Fruit fly (Drosophila melanogaster) whole organism, embryonic: ENCODE measurements around the gene CG11458.
A peak's percentile ranks its signal among the peaks of the same experiment; 100 is the strongest.

Experiments
- Awh ChIP-seq: fragments of 200-800 bp; sonication (Bioruptor generic); IDR thresholded peaks from 2 replicates; pipeline ENCODE4, ENCODE4 v1.3.6; 2022; ENCODE audit warnings: missing biosample characterization, missing genetic modification characterization
- Blimp-1 ChIP-seq: fragments of 200-800 bp; sonication (Bioruptor generic); optimal IDR thresholded peaks from 3 replicates; lab custom pipeline; 2018; ENCODE audit warnings: missing biosample characterization, missing genetic modification characterization, mild to moderate bottlenecking, moderate library complexity, missing genetic modification reagents
- Bteb2 ChIP-seq: fragments of 200-800 bp; sonication (Bioruptor generic); optimal IDR thresholded peaks from 2 replicates; lab custom pipeline; 2016; ENCODE audit warnings: missing biosample characterization, missing genetic modification characterization
- CG10321 ChIP-seq: fragments of 200-800 bp; sonication (Bioruptor generic); IDR thresholded peaks from 2 replicates; pipeline ENCODE4 v1.3.6; 2022; ENCODE audit warnings: missing biosample characterization, missing genetic modification characterization
- CG10565 ChIP-seq: fragments of 200-800 bp; sonication (Bioruptor generic); optimal IDR thresholded peaks from 3 replicates; lab custom pipeline; 2016; ENCODE audit warnings: missing biosample characterization, mild to moderate bottlenecking, missing genetic modification characterization
- CG12659 ChIP-seq: fragments of 200-800 bp; sonication (Bioruptor generic); optimal IDR thresholded peaks from 3 replicates; lab custom pipeline; 2017; ENCODE audit warnings: mild to moderate bottlenecking, missing biosample characterization, missing genetic modification reagents, missing genetic modification characterization
- CG12942 ChIP-seq: fragments of 200-800 bp; sonication (Bioruptor generic); optimal IDR thresholded peaks from 3 replicates; lab custom pipeline; 2016; ENCODE audit warnings: missing biosample characterization, missing genetic modification characterization
- CG13775 ChIP-seq: fragments of 200-800 bp; sonication (Bioruptor generic); optimal IDR thresholded peaks from 3 replicates; lab custom pipeline; 2017; ENCODE audit warnings: missing biosample characterization, mild to moderate bottlenecking, missing genetic modification characterization
- CG15601 ChIP-seq: fragments of 200-800 bp; sonication (Bioruptor generic); optimal IDR thresholded peaks from 3 replicates; lab custom pipeline; 2019; ENCODE audit warnings: missing biosample characterization, mild to moderate bottlenecking, missing genetic modification characterization, moderate library complexity
- CG1647 ChIP-seq: fragments of 200-800 bp; sonication (Bioruptor generic); optimal IDR thresholded peaks from 3 replicates; lab custom pipeline; 2016; ENCODE audit warnings: missing biosample characterization, missing genetic modification characterization
- CG16815 ChIP-seq: fragments of 200-800 bp; sonication (Bioruptor generic); optimal IDR thresholded peaks from 3 replicates; lab custom pipeline; 2017; ENCODE audit warnings: missing biosample characterization, mild to moderate bottlenecking, missing genetic modification characterization
- CG17359 ChIP-seq: fragments of 200-800 bp; sonication (Bioruptor generic); optimal IDR thresholded peaks from 3 replicates; lab custom pipeline; 2018; ENCODE audit warnings: missing biosample characterization, mild to moderate bottlenecking, missing genetic modification characterization, moderate library complexity
- CG1792 ChIP-seq: fragments of 200-800 bp; sonication (Bioruptor generic); optimal IDR thresholded peaks from 2 replicates; lab custom pipeline; 2016; ENCODE audit warnings: missing biosample characterization, missing genetic modification characterization
- CG18262 ChIP-seq: fragments of 200-800 bp; optimal IDR thresholded peaks from 3 replicates; lab custom pipeline; 2019; ENCODE audit warnings: missing biosample characterization, mild to moderate bottlenecking, missing genetic modification characterization, moderate library complexity
- CG2202 ChIP-seq: fragments of 200-800 bp; sonication (Bioruptor generic); optimal IDR thresholded peaks from 2 replicates; lab custom pipeline; 2018; ENCODE audit warnings: missing biosample characterization, mild to moderate bottlenecking, missing genetic modification characterization
- CG2712 ChIP-seq: fragments of 200-800 bp; optimal IDR thresholded peaks from 3 replicates; lab custom pipeline; 2019; ENCODE audit warnings: missing biosample characterization, mild to moderate bottlenecking, missing genetic modification characterization, moderate library complexity
- CG30431 ChIP-seq: fragments of 200-800 bp; sonication (Bioruptor generic); optimal IDR thresholded peaks from 2 replicates; lab custom pipeline; 2017; ENCODE audit warnings: missing biosample characterization, missing genetic modification characterization
- CG31441 ChIP-seq: fragments of 200-800 bp; sonication (Bioruptor generic); IDR thresholded peaks from 2 replicates; pipeline ENCODE4 v1.3.6; 2022; ENCODE audit warnings: missing biosample characterization, missing genetic modification characterization
- CG4328 ChIP-seq: fragments of 200-800 bp; sonication (Bioruptor generic); optimal IDR thresholded peaks from 3 replicates; lab custom pipeline; 2017; ENCODE audit warnings: missing biosample characterization, missing genetic modification reagents, missing genetic modification characterization
- CG7556 ChIP-seq: fragments of 200-800 bp; sonication (Bioruptor generic); optimal IDR thresholded peaks from 2 replicates; lab custom pipeline; 2017; ENCODE audit warnings: missing biosample characterization, mild to moderate bottlenecking, missing genetic modification characterization
- CG7745 ChIP-seq: fragments of 200-800 bp; sonication (Bioruptor generic); optimal IDR thresholded peaks from 2 replicates; lab custom pipeline; 2018; ENCODE audit warnings: missing biosample characterization, mild to moderate bottlenecking, missing genetic modification characterization, moderate library complexity
- CG8388 ChIP-seq: fragments of 200-800 bp; sonication (Bioruptor generic); optimal IDR thresholded peaks from 2 replicates; lab custom pipeline; 2019; ENCODE audit warnings: missing biosample characterization, mild to moderate bottlenecking, missing genetic modification characterization, moderate library complexity
- CG9437 ChIP-seq: fragments of 200-800 bp; sonication (Bioruptor generic); optimal IDR thresholded peaks from 2 replicates; lab custom pipeline; 2018; ENCODE audit warnings: missing biosample characterization, mild to moderate bottlenecking, missing genetic modification characterization
- CkIIα-i1 ChIP-seq: fragments of 200-800 bp; sonication (Bioruptor generic); IDR thresholded peaks from 2 replicates; pipeline ENCODE4 v1.3.6; 2022; ENCODE audit warnings: missing biosample characterization, missing genetic modification characterization
- D19A ChIP-seq: fragments of 200-800 bp; optimal IDR thresholded peaks from 3 replicates; lab custom pipeline; 2019; ENCODE audit warnings: missing biosample characterization, mild to moderate bottlenecking, missing genetic modification characterization, moderate library complexity
- Eip74EF ChIP-seq, 2 experiments: fragments of 200-800 bp in 1 of 2; fragments of >200 bp in 1 of 2; sonication (Bioruptor generic) in 1 of 2; optimal IDR thresholded peaks; 2 replicates each; lab custom pipeline; 2017 to 2019; ENCODE audit warnings: missing biosample characterization in 2 of 2, missing genetic modification characterization in 2 of 2, mild to moderate bottlenecking in 1 of 2, moderate library complexity in 1 of 2
- HLH54F ChIP-seq: fragments of 200-800 bp; sonication (Bioruptor generic); optimal IDR thresholded peaks from 3 replicates; lab custom pipeline; 2016; ENCODE audit warnings: missing biosample characterization, missing genetic modification characterization
- Hr3 ChIP-seq: fragments of 200-800 bp; sonication (Bioruptor generic); optimal IDR thresholded peaks from 3 replicates; lab custom pipeline; 2016; ENCODE audit warnings: missing biosample characterization, missing genetic modification characterization
- Optix ChIP-seq: fragments of 200-800 bp; sonication (Bioruptor generic); IDR thresholded peaks from 3 replicates; pipeline ENCODE4 v1.3.6; 2022; ENCODE audit warnings: missing biosample characterization, missing genetic modification characterization
- Spps ChIP-seq: fragments of 200-800 bp; sonication (Bioruptor generic); optimal IDR thresholded peaks from 2 replicates; lab custom pipeline; 2018; ENCODE audit warnings: missing biosample characterization, mild to moderate bottlenecking, missing genetic modification characterization
- Ssrp ChIP-seq: fragments of 200-800 bp; sonication (Bioruptor generic); optimal IDR thresholded peaks from 2 replicates; lab custom pipeline; 2018; ENCODE audit warnings: missing biosample characterization, mild to moderate bottlenecking, missing genetic modification characterization, moderate library complexity
- Xrp1 ChIP-seq: fragments of 200-800 bp; sonication (Bioruptor generic); IDR thresholded peaks from 2 replicates; pipeline ENCODE4 v1.3.6; 2022; ENCODE audit warnings: missing biosample characterization, missing genetic modification characterization
- az2 ChIP-seq: fragments of 200-800 bp; sonication (Bioruptor generic); optimal IDR thresholded peaks from 3 replicates; lab custom pipeline; 2016; ENCODE audit warnings: missing biosample characterization, missing genetic modification characterization
- bsh ChIP-seq, 2 experiments: fragments of 200-800 bp; sonication (Bioruptor generic); optimal IDR thresholded peaks; 2 replicates each; lab custom pipeline; 2017 to 2018; ENCODE audit warnings: mild to moderate bottlenecking in 2 of 2, missing biosample characterization in 2 of 2, missing genetic modification characterization in 2 of 2, moderate library complexity in 1 of 2
- esg ChIP-seq: fragments of 200-800 bp; sonication (Bioruptor generic); conservative IDR thresholded peaks from 2 replicates; pipeline ENCODE4 v1.3.6; 2022; ENCODE audit warnings: missing biosample characterization, missing genetic modification characterization
- gem ChIP-seq: fragments of 200-800 bp; sonication (Bioruptor generic); optimal IDR thresholded peaks from 2 replicates; lab custom pipeline; 2019; ENCODE audit warnings: missing biosample characterization, mild to moderate bottlenecking, missing genetic modification characterization, moderate library complexity
- knrl ChIP-seq: fragments of 200-800 bp; sonication (Bioruptor generic); IDR thresholded peaks from 3 replicates; pipeline ENCODE4 v1.3.6; 2022; ENCODE audit warnings: missing biosample characterization, missing genetic modification characterization; ENCODE audit not compliant: partially characterized antibody
- lab ChIP-seq: fragments of 200-800 bp; sonication (Bioruptor generic); optimal IDR thresholded peaks from 3 replicates; lab custom pipeline; 2017; ENCODE audit warnings: missing biosample characterization, missing genetic modification characterization, mild to moderate bottlenecking, moderate library complexity, missing genetic modification reagents
- lola ChIP-seq, 3 experiments: fragments of >200 bp in 2 of 3; fragments of 200-800 bp in 1 of 3; sonication (Bioruptor generic) in 1 of 3; optimal IDR thresholded peaks; 2 replicates each; lab custom pipeline; 2017 to 2019; ENCODE audit warnings: missing biosample characterization in 3 of 3, missing genetic modification characterization in 3 of 3, mild to moderate bottlenecking in 1 of 3, moderate library complexity in 1 of 3
- odd ChIP-seq: fragments of 200-800 bp; sonication (Bioruptor generic); optimal IDR thresholded peaks from 2 replicates; lab custom pipeline; 2017; ENCODE audit warnings: missing biosample characterization, mild to moderate bottlenecking, missing genetic modification characterization
- pan ChIP-seq, 4 experiments: fragments of >200 bp in 3 of 4; fragments of 200-800 bp in 1 of 4; sonication (Bioruptor generic) in 1 of 4; optimal IDR thresholded peaks in 3 of 4; IDR thresholded peaks in 1 of 4; 2 replicates each; pipeline versions ENCODE4 v1.3.6 to Lab custom; 2017 to 2022; ENCODE audit warnings: missing biosample characterization in 2 of 4, missing genetic modification characterization in 2 of 4, mixed read lengths in 1 of 4
- phol ChIP-seq: fragments of 200-800 bp; sonication (Bioruptor generic); optimal IDR thresholded peaks from 3 replicates; lab custom pipeline; 2018; ENCODE audit warnings: missing biosample characterization, mild to moderate bottlenecking, missing genetic modification characterization, moderate library complexity
- pzg ChIP-seq: fragments of 200-800 bp; sonication (Bioruptor generic); optimal IDR thresholded peaks from 3 replicates; lab custom pipeline; 2018; ENCODE audit warnings: missing biosample characterization, mild to moderate bottlenecking, missing genetic modification characterization, moderate library complexity
- run ChIP-seq: fragments of 200-800 bp; sonication (Bioruptor generic); optimal IDR thresholded peaks from 3 replicates; lab custom pipeline; 2018; ENCODE audit warnings: missing biosample characterization, mild to moderate bottlenecking, missing genetic modification characterization
- schlank ChIP-seq: fragments of 200-800 bp; sonication (Bioruptor generic); optimal IDR thresholded peaks from 2 replicates; lab custom pipeline; 2018; ENCODE audit warnings: missing biosample characterization, mild to moderate bottlenecking, missing genetic modification characterization
- sens-2 ChIP-seq: fragments of 200-800 bp; sonication (Bioruptor generic); IDR thresholded peaks from 2 replicates; pipeline ENCODE4 v1.3.6; 2022; ENCODE audit warnings: missing biosample characterization, missing genetic modification characterization
- tio ChIP-seq: fragments of 200-800 bp; sonication (Bioruptor generic); optimal IDR thresholded peaks from 2 replicates; lab custom pipeline; 2017; ENCODE audit warnings: missing biosample characterization, missing genetic modification characterization, inconsistent platforms
- vvl ChIP-seq: fragments of 200-800 bp; sonication (Bioruptor generic); IDR thresholded peaks from 2 replicates; pipeline ENCODE4 v1.3.6; 2022; ENCODE audit warnings: missing biosample characterization, missing genetic modification characterization

The CG11458 gene

dm6 chr3L:20930059-20930785 lies 24.6 kb downstream of the CG11458 start (continued):
- TF ChIP-seq Xrp1 (GFP tag; lab: Robert Waterston, UW) (peak; percentile 39; the same call in 1 of the 2 replicates), CG8388 (GFP tag; lab: Kevin White, UChicago) (peak; percentile 75), CG16815 (peak; percentile 8), Spps (tag; lab: Kevin White, UChicago) (peak; percentile 68), lola (GFP tag; optimal IDR thresholded peaks at IDR 0.05; lab: Kevin White, UChicago) (peak in 1 of 3 experiments; percentile 76), tio (GFP tag; lab: Kevin White, UChicago) (peak; percentile 22), odd (GFP tag; lab: Kevin White, UChicago) (no peak), D19A (tag; lab: Kevin White, UChicago) (peak; percentile 71), CG7556 (GFP tag; lab: Kevin White, UChicago) (peak; percentile 45), schlank (tag; lab: Kevin White, UChicago) (no peak), CG30431 (GFP tag; lab: Kevin White, UChicago) (peak; percentile 17), Optix (GFP tag; lab: Robert Waterston, UW) (no peak), CG9437 (GFP tag; lab: Kevin White, UChicago) (peak; percentile 32), Ssrp (peak; percentile 70), sens-2 (GFP tag; lab: Robert Waterston, UW) (no peak), Eip74EF (GFP tag; optimal IDR thresholded peaks at IDR 0.05; lab: Kevin White, UChicago) (peak in 1 of 2 experiments; percentile 23), CG10321 (GFP tag; lab: Robert Waterston, UW) (no peak), vvl (GFP tag; lab: Robert Waterston, UW) (peak; percentile 29; the same call in 1 of the 2 replicates), phol (tag; lab: Kevin White, UChicago) (peak; percentile 82), esg (GFP tag; lab: Robert Waterston, UW) (no peak), CG1792 (GFP tag; lab: Kevin White, UChicago) (no peak), Bteb2 (GFP tag; lab: Kevin White, UChicago) (no peak), CG13775 (peak; percentile 32), run (tag; lab: Kevin White, UChicago) (peak; percentile 9), CG15601 (tag; lab: Kevin White, UChicago) (peak; percentile 72), CG17359 (tag; lab: Kevin White, UChicago) (peak; percentile 52), lab (GFP tag; lab: Kevin White, UChicago) (no peak), CG7745 (tag; lab: Kevin White, UChicago) (peak; percentile 63), az2 (GFP tag; lab: Kevin White, UChicago) (peak; percentile 50), CG2202 (no peak), knrl (no peak), Hr3 (peak; percentile 31), pan (optimal IDR thresholded peaks at IDR 0.05; lab: Kevin White, UChicago) (no peak), pan (GFP tag; optimal IDR thresholded peaks at IDR 0.05 in 1 of 2, IDR thresholded peaks at IDR 0.05 in 1 of 2) (no peak), CG4328 (GFP tag; lab: Kevin White, UChicago) (no peak)

- TF ChIP-seq gem (tag; lab: Kevin White, UChicago) (peak; percentile 23), bsh (GFP tag; optimal IDR thresholded peaks at IDR 0.05; lab: Kevin White, UChicago) (peak in 1 of 2 experiments; percentile 7), CG18262 (peak; percentile 27), CG2712 (tag; lab: Kevin White, UChicago) (peak; percentile 23), HLH54F (GFP tag; lab: Kevin White, UChicago) (no peak), CkIIα-i1 (GFP tag; lab: Robert Waterston, UW) (no peak), CG31441 (0 out of 2 replicates have a peak, but pooled peaks have one; percentile 11), Awh (GFP tag; lab: Robert Waterston, UW) (peak; percentile 34; the same call in 1 of the 2 replicates), CG12942 (GFP tag; lab: Kevin White, UChicago) (no peak), Blimp-1 (GFP tag; lab: Kevin White, UChicago) (peak; percentile 10), CG10565 (GFP tag; lab: Kevin White, UChicago) (no peak), CG1647 (no peak), CG12659 (GFP tag; lab: Kevin White, UChicago) (no peak), CG8388 (GFP tag; lab: Kevin White, UChicago) (peak; percentile 6), pzg (GFP tag; lab: Kevin White, UChicago) (no peak)
Measured at dm6 chr3L:20931510-20931909, 25.9 kb downstream of the CG11458 start.
